Worm (Caenorhabditis elegans) whole organism, L4/young adult: ENCODE measurements around the gene T05B9.1.

Source experiments
- W03F9.2 ChIP-seq: fragments of 150-350 bp; optimal IDR thresholded peaks from 2 replicates; lab custom pipeline; 2014; ENCODE audit warnings: missing biosample characterization, missing genetic modification characterization
- dao-5 ChIP-seq: sonication (generic microtip); optimal IDR thresholded peaks from 2 replicates; lab custom pipeline; 2016; ENCODE audit warnings: missing genotype, missing genetic modification characterization, moderate library complexity, missing compliant biosample characterization
- him-1 ChIP-seq: sonication (generic microtip); optimal IDR thresholded peaks from 2 replicates; lab custom pipeline; 2016; ENCODE audit warnings: missing genotype, missing genetic modification reagents, missing genetic modification characterization, missing compliant biosample characterization

ce11 chrII:11246506-11246905 is 14.5 kb downstream of the T05B9.1 start:
- TF ChIP-seq dao-5 (tag; lab: Kevin White, UChicago), result no peak
- no peak for TF ChIP-seq W03F9.2
- no peak for TF ChIP-seq him-1 (tag; lab: Kevin White, UChicago)
